Worm (Caenorhabditis elegans) whole organism, mixed stage, embryonic: ENCODE results near the gene tram-1.
A peak's percentile ranks its signal among the peaks of the same experiment; 100 is the strongest.

Experiments
- M03D4.4 ChIP-seq: sonication (generic microtip); optimal IDR thresholded peaks from 2 replicates; lab custom pipeline; 2017; ENCODE audit warnings: mild to moderate bottlenecking, missing genetic modification characterization, missing compliant biosample characterization
- bed-3 ChIP-seq: fragments of 200-800 bp; sonication (Bioruptor generic); optimal IDR thresholded peaks from 3 replicates; lab custom pipeline; 2018; ENCODE audit warnings: mild to moderate bottlenecking, missing genetic modification characterization, moderate library complexity, missing compliant biosample characterization
- blmp-1 ChIP-seq: fragments of 150-350 bp; optimal IDR thresholded peaks from 2 replicates; lab custom pipeline; 2014; ENCODE audit warnings: missing biosample characterization, missing genetic modification characterization
- ceh-39 ChIP-seq: fragments of 150-350 bp; optimal IDR thresholded peaks from 2 replicates; lab custom pipeline; 2014; ENCODE audit warnings: missing biosample characterization, missing genetic modification characterization
- ceh-43 ChIP-seq: fragments of 200-800 bp; sonication (Bioruptor generic); optimal IDR thresholded peaks from 2 replicates; lab custom pipeline; 2018; ENCODE audit warnings: mild to moderate bottlenecking, missing genetic modification characterization, moderate library complexity, missing compliant biosample characterization
- ceh-83 ChIP-seq: fragments of 200-800 bp; sonication (Bioruptor generic); optimal IDR thresholded peaks from 2 replicates; lab custom pipeline; 2018; ENCODE audit warnings: mild to moderate bottlenecking, missing genetic modification characterization, missing compliant biosample characterization
- ces-1 ChIP-seq: fragments of 150-350 bp; optimal IDR thresholded peaks from 2 replicates; lab custom pipeline; 2014; ENCODE audit warnings: missing biosample characterization, missing genetic modification reagents, missing genetic modification characterization
- cnd-1 ChIP-seq: fragments of 200-800 bp; sonication (Bioruptor generic); optimal IDR thresholded peaks from 2 replicates; lab custom pipeline; 2018; ENCODE audit warnings: mild to moderate bottlenecking, missing genetic modification characterization, missing compliant biosample characterization
- drap-1 ChIP-seq: fragments of 200-800 bp; sonication (Bioruptor generic); optimal IDR thresholded peaks from 3 replicates; lab custom pipeline; 2018; ENCODE audit warnings: mild to moderate bottlenecking, missing genetic modification characterization, missing compliant biosample characterization
- elt-1 ChIP-seq: sonication (generic microtip); optimal IDR thresholded peaks from 2 replicates; lab custom pipeline; 2017; ENCODE audit warnings: missing genetic modification characterization, mild to moderate bottlenecking, missing compliant biosample characterization, antibody characterized with exemption, moderate library complexity, borderline replicate concordance; ENCODE audit not compliant: insufficient read depth
- elt-3 ChIP-seq: fragments of 150-350 bp; optimal IDR thresholded peaks from 2 replicates; lab custom pipeline; 2014; ENCODE audit warnings: missing biosample characterization, missing genetic modification characterization
- flh-1 ChIP-seq: fragments of 200-800 bp; sonication (Bioruptor generic); optimal IDR thresholded peaks from 2 replicates; lab custom pipeline; 2018; ENCODE audit warnings: mild to moderate bottlenecking, missing genetic modification characterization, moderate library complexity, missing compliant biosample characterization
- ham-2 ChIP-seq: fragments of 200-800 bp; sonication (Bioruptor generic); optimal IDR thresholded peaks from 2 replicates; lab custom pipeline; 2018; ENCODE audit warnings: mild to moderate bottlenecking, missing genetic modification characterization, missing compliant biosample characterization
- hlh-1 ChIP-seq: fragments of 150-350 bp; optimal IDR thresholded peaks from 2 replicates; lab custom pipeline; 2014; ENCODE audit warnings: missing biosample characterization, missing genetic modification reagents, missing genetic modification characterization
- lin-13 ChIP-seq: fragments of 150-350 bp; optimal IDR thresholded peaks from 2 replicates; lab custom pipeline; 2014; ENCODE audit warnings: missing biosample characterization, missing genetic modification characterization
- lin-32 ChIP-seq: fragments of 200-800 bp; sonication (Bioruptor generic); optimal IDR thresholded peaks from 2 replicates; lab custom pipeline; 2018; ENCODE audit warnings: mild to moderate bottlenecking, missing genetic modification characterization, missing compliant biosample characterization
- lsy-2 ChIP-seq: fragments of 150-350 bp; optimal IDR thresholded peaks from 2 replicates; lab custom pipeline; 2014; ENCODE audit warnings: missing biosample characterization, missing genetic modification characterization
- mab-5 ChIP-seq: fragments of 150-350 bp; optimal IDR thresholded peaks from 2 replicates; lab custom pipeline; 2014; ENCODE audit warnings: missing biosample characterization, missing genetic modification characterization
- mep-1 ChIP-seq: fragments of 150-350 bp; optimal IDR thresholded peaks from 2 replicates; lab custom pipeline; 2017; ENCODE audit warnings: missing biosample characterization, missing genetic modification reagents, missing genetic modification characterization, inconsistent platforms
- mls-2 ChIP-seq: sonication (generic microtip); optimal IDR thresholded peaks from 2 replicates; lab custom pipeline; 2016; ENCODE audit warnings: mild to moderate bottlenecking, missing genetic modification characterization, moderate library complexity, missing compliant biosample characterization
- nhr-12 ChIP-seq: fragments of 150-350 bp; optimal IDR thresholded peaks from 2 replicates; lab custom pipeline; 2014; ENCODE audit warnings: missing biosample characterization, missing genetic modification characterization
- nhr-2 ChIP-seq: fragments of 150-350 bp; optimal IDR thresholded peaks from 2 replicates; lab custom pipeline; 2014; ENCODE audit warnings: missing biosample characterization, missing genetic modification characterization
- nhr-237 ChIP-seq: fragments of 150-350 bp; optimal IDR thresholded peaks from 2 replicates; lab custom pipeline; 2014; ENCODE audit warnings: missing biosample characterization, missing genetic modification characterization
- nhr-28 ChIP-seq: fragments of 150-350 bp; optimal IDR thresholded peaks from 2 replicates; lab custom pipeline; 2014; ENCODE audit warnings: missing biosample characterization, missing genetic modification characterization
- nhr-76 ChIP-seq: sonication (generic microtip); optimal IDR thresholded peaks from 2 replicates; lab custom pipeline; 2017; ENCODE audit warnings: missing biosample characterization, missing genetic modification characterization
- pha-4 ChIP-seq: fragments of 150-350 bp; optimal IDR thresholded peaks from 2 replicates; lab custom pipeline; 2018; ENCODE audit warnings: missing biosample characterization, missing genetic modification reagents, missing genetic modification characterization
- sem-2 ChIP-seq: fragments of 200-800 bp; sonication (Bioruptor generic); optimal IDR thresholded peaks from 2 replicates; lab custom pipeline; 2018; ENCODE audit warnings: mild to moderate bottlenecking, missing genetic modification characterization, missing compliant biosample characterization
- snpc-4 ChIP-seq: fragments of 150-350 bp; optimal IDR thresholded peaks from 2 replicates; lab custom pipeline; 2014; ENCODE audit warnings: missing biosample characterization, missing genetic modification characterization
- sptf-1 ChIP-seq: sonication (generic microtip); optimal IDR thresholded peaks from 2 replicates; lab custom pipeline; 2017; ENCODE audit warnings: mild to moderate bottlenecking, missing genetic modification characterization, moderate library complexity, missing compliant biosample characterization
- tbx-8 ChIP-seq: fragments of 200-800 bp; sonication (Bioruptor generic); optimal IDR thresholded peaks from 2 replicates; lab custom pipeline; 2018; ENCODE audit warnings: mild to moderate bottlenecking, missing genetic modification characterization, moderate library complexity, missing compliant biosample characterization
- unc-120 ChIP-seq: sonication (generic microtip); optimal IDR thresholded peaks from 2 replicates; lab custom pipeline; 2017; ENCODE audit warnings: missing genetic modification characterization, missing compliant biosample characterization; ENCODE audit not compliant: poor library complexity, severe bottlenecking
- unc-39 ChIP-seq: fragments of 150-350 bp; optimal IDR thresholded peaks from 2 replicates; lab custom pipeline; 2014; ENCODE audit warnings: missing biosample characterization, missing genetic modification characterization
- unc-62 ChIP-seq: fragments of 150-350 bp; optimal IDR thresholded peaks from 2 replicates; lab custom pipeline; 2014; ENCODE audit warnings: missing biosample characterization, missing genetic modification reagents, missing genetic modification characterization
- zip-8 ChIP-seq: fragments of 150-350 bp; optimal IDR thresholded peaks from 2 replicates; lab custom pipeline; 2014; ENCODE audit warnings: missing biosample characterization, missing genetic modification characterization
- ztf-11 ChIP-seq: fragments of 150-350 bp; optimal IDR thresholded peaks from 2 replicates; lab custom pipeline; 2014; ENCODE audit warnings: missing biosample characterization, missing genetic modification characterization

tram-1 gene

ce11 chrIV:10227534-10227933 is 6.4 kb upstream of the tram-1 start, which contains the start of gene F01G10.6:
Gene F01G10.6, minus strand, starts transcription at chrIV:10227634.
- no peak for TF ChIP-seq pha-4 (tag; lab: Kevin White, UChicago)
- TF ChIP-seq nhr-2 (tag; lab: Kevin White, UChicago) = no peak
- no peak for TF ChIP-seq hlh-1 (tag; lab: Kevin White, UChicago)
- no peak for TF ChIP-seq elt-3 (tag; lab: Kevin White, UChicago)
- no peak for TF ChIP-seq nhr-237
- no peak for TF ChIP-seq nhr-28 (tag; lab: Kevin White, UChicago)
- no peak for TF ChIP-seq unc-62 (GFP tag; lab: Kevin White, UChicago)

- TF ChIP-seq mls-2 (tag; lab: Kevin White, UChicago) (no peak), snpc-4 (tag; lab: Kevin White, UChicago) (no peak), lin-32 (GFP tag; lab: Kevin White, UChicago) (no peak), drap-1 (no peak), mep-1 (tag; lab: Kevin White, UChicago) (no peak), unc-39 (tag; lab: Kevin White, UChicago) (no peak), ceh-39 (tag; lab: Kevin White, UChicago) (no peak), pha-4 (tag; lab: Kevin White, UChicago) (no peak), lsy-2 (tag; lab: Kevin White, UChicago) (no peak), unc-62 (GFP tag; lab: Kevin White, UChicago) (no peak), blmp-1 (tag; lab: Kevin White, UChicago) (no peak), sptf-1 (tag; lab: Kevin White, UChicago) (no peak), sem-2 (GFP tag; lab: Kevin White, UChicago) (no peak), bed-3 (no peak), cnd-1 (no peak), unc-120 (tag; lab: Kevin White, UChicago) (no peak)
Measured at ce11 chrIV:10223723-10224122, 2.6 kb upstream of the tram-1 start, which contains the start of gene nas-12. Gene nas-12, plus strand, starts transcription at chrIV:10224023.

DNA sequence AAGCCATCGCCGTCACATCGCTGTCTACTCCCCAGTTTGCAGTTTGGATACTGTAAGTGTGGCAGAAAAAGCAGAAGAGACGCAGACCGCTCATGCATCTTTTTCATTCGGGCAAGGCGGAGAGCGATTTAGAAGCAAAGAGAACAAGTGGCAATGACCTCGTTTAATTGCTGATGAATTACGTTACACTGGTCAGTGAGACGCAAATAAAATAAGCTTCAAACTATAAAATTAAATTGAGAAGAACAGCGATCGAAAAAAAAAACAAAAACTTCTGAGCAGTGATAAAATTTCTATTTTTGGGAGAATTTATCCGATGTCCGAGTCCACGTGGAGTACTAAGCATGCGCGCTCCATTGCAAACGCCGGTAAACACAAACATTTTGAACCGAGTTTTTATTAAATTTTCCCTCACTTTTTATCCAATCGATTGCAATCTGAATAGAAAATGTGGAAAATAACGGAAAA is 1.1 kb upstream of the tram-1 start, which contains the start of gene C24F3.2:
C24F3.2 (plus strand) TSS at position 418 of the 468 bp plus-strand sequence.
- TF ChIP-seq ceh-83 (GFP tag; lab: Kevin White, UChicago) (no peak), drap-1 (peak; percentile 11), lsy-2 (tag; lab: Kevin White, UChicago) (peak; percentile 92), tbx-8 (GFP tag; lab: Kevin White, UChicago) (no peak), ham-2 (peak; percentile 94), pha-4 (tag; lab: Kevin White, UChicago) (no peak), unc-62 (GFP tag; lab: Kevin White, UChicago) (no peak), unc-120 (tag; lab: Kevin White, UChicago) (no peak), mep-1 (tag; lab: Kevin White, UChicago) (peak; percentile 30), sem-2 (GFP tag; lab: Kevin White, UChicago) (no peak), lin-32 (GFP tag; lab: Kevin White, UChicago) (no peak), mab-5 (tag; lab: Kevin White, UChicago) (no peak), blmp-1 (tag; lab: Kevin White, UChicago) (no peak), hlh-1 (tag; lab: Kevin White, UChicago) (peak; percentile 27), mls-2 (tag; lab: Kevin White, UChicago) (peak; percentile 77), nhr-12 (tag; lab: Kevin White, UChicago) (no peak), snpc-4 (tag; lab: Kevin White, UChicago) (no peak), elt-1 (tag; lab: Kevin White, UChicago) (no peak), nhr-28 (tag; lab: Kevin White, UChicago) (no peak), M03D4.4 (no peak), ces-1 (GFP tag; lab: Kevin White, UChicago) (no peak), elt-3 (tag; lab: Kevin White, UChicago) (no peak), flh-1 (GFP tag; lab: Kevin White, UChicago) (no peak), cnd-1 (no peak), lin-13 (tag; lab: Kevin White, UChicago) (no peak), nhr-2 (tag; lab: Kevin White, UChicago) (peak; percentile 12), ceh-43 (GFP tag; lab: Kevin White, UChicago) (no peak), sptf-1 (tag; lab: Kevin White, UChicago) (no peak), nhr-76 (tag; lab: Kevin White, UChicago) (no peak), ztf-11 (tag; lab: Kevin White, UChicago) (no peak), bed-3 (no peak), nhr-237 (no peak), ceh-39 (tag; lab: Kevin White, UChicago) (no peak), unc-39 (tag; lab: Kevin White, UChicago) (no peak), zip-8 (no peak)
